Fruit fly (Drosophila melanogaster): ENCODE measurements around the gene flw.

DNA sequence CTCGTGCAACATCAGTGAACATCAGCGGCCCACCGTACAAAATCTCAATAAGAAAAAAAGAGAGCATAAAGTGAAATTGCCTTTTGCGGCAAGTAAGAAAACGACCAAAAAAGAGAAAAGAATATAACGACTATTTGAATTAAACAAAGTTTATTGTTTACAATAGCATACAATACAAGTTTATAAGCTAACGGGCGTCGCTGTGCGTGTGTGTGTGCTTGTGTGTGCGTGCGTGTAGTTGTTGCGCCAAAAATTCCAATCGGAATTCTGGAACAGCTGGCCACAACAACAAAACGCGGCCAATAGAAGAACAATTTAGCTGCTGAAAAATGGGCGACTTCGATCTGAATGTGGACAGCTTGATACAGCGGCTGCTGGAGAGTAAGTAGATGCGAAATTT, 423 bp downstream of the flw start:
- TF ChIP-seq ovo (GFP tag; optimal IDR thresholded peaks at IDR 0.05): no peak
- TF ChIP-seq CG1620 (GFP tag; optimal IDR thresholded peaks at IDR 0.05): no peak
- no peak for TF ChIP-seq CG12768 (GFP tag; optimal IDR thresholded peaks at IDR 0.05)
- TF ChIP-seq CG14711 (tag; optimal IDR thresholded peaks at IDR 0.05): no peak
- TF ChIP-seq tj (GFP tag; optimal IDR thresholded peaks at IDR 0.05): no peak
- TF ChIP-seq Clk (GFP tag; optimal IDR thresholded peaks at IDR 0.05): no peak
- TF ChIP-seq Hr96 (GFP tag; optimal IDR thresholded peaks at IDR 0.05): no peak
- no peak for TF ChIP-seq Crg-1 (GFP tag; optimal IDR thresholded peaks at IDR 0.05)

All from whole organism, adult.